Worm (Caenorhabditis elegans) whole organism, L1 larva: Measurements from ENCODE around the gene blos-8.

Source experiments
- C34B4.2 ChIP-seq: sonication (generic microtip); optimal IDR thresholded peaks from 2 replicates; lab custom pipeline; 2017; ENCODE audit warnings: mild to moderate bottlenecking, missing genetic modification characterization, missing compliant biosample characterization
- Y116A8C.19 ChIP-seq: sonication (generic microtip); optimal IDR thresholded peaks from 2 replicates; lab custom pipeline; 2016; ENCODE audit warnings: missing compliant biosample characterization, missing genetic modification characterization, borderline replicate concordance
- aha-1 ChIP-seq: fragments of 150-350 bp; optimal IDR thresholded peaks from 2 replicates; lab custom pipeline; 2014; ENCODE audit warnings: missing biosample characterization, missing genetic modification characterization
- alr-1 ChIP-seq: fragments of 200-800 bp; sonication (Bioruptor generic); optimal IDR thresholded peaks from 2 replicates; lab custom pipeline; 2018; ENCODE audit warnings: borderline replicate concordance, mild to moderate bottlenecking, missing genetic modification characterization, missing compliant biosample characterization
- ceh-63 ChIP-seq: fragments of 200-800 bp; sonication (Bioruptor generic); optimal IDR thresholded peaks from 2 replicates; lab custom pipeline; 2018; ENCODE audit warnings: mild to moderate bottlenecking, missing genetic modification characterization, missing compliant biosample characterization
- ceh-8 ChIP-seq: fragments of 200-800 bp; sonication (Bioruptor generic); optimal IDR thresholded peaks from 2 replicates; lab custom pipeline; 2018; ENCODE audit warnings: mild to moderate bottlenecking, missing genetic modification characterization, moderate library complexity, missing compliant biosample characterization
- ceh-88 ChIP-seq: fragments of 200-800 bp; sonication (Bioruptor generic); IDR thresholded peaks from 2 replicates; pipeline ENCODE4 v1.3.6; 2022; ENCODE audit warnings: missing genetic modification characterization, missing compliant biosample characterization
- ceh-90 ChIP-seq: sonication (generic microtip); optimal IDR thresholded peaks from 2 replicates; lab custom pipeline; 2016; ENCODE audit warnings: missing genetic modification characterization, missing compliant biosample characterization
- dpl-1 ChIP-seq, 3 experiments: fragments of 150-350 bp in 2 of 3; sonication (generic microtip) in 1 of 3; optimal IDR thresholded peaks; 2 replicates each; lab custom pipeline; 2014 to 2017; ENCODE audit warnings: missing biosample characterization in 3 of 3, missing genetic modification characterization in 3 of 3, missing genetic modification reagents in 3 of 3
- efl-1 ChIP-seq, 4 experiments: fragments of 150-350 bp; optimal IDR thresholded peaks in 3 of 4; peaks in 1 of 4; 1 replicate in 1 of 4; 2 replicates in 3 of 4; lab custom pipeline; 2014; ENCODE audit warnings: missing biosample characterization in 2 of 4, missing genetic modification characterization in 2 of 4, missing genetic modification reagents in 2 of 4
- egl-13 ChIP-seq: sonication (generic microtip); optimal IDR thresholded peaks from 2 replicates; lab custom pipeline; 2016; ENCODE audit warnings: missing genotype, missing genetic modification reagents, missing genetic modification characterization, missing compliant biosample characterization
- fkh-8 ChIP-seq: sonication (generic microtip); optimal IDR thresholded peaks from 2 replicates; lab custom pipeline; 2016; ENCODE audit warnings: mild to moderate bottlenecking, missing genetic modification characterization, missing compliant biosample characterization
- fos-1 ChIP-seq: fragments of 150-350 bp; optimal IDR thresholded peaks from 2 replicates; lab custom pipeline; 2014; ENCODE audit warnings: missing biosample characterization, missing genetic modification characterization
- hlh-17 ChIP-seq: fragments of 200-800 bp; sonication (Bioruptor generic); optimal IDR thresholded peaks from 2 replicates; lab custom pipeline; 2018; ENCODE audit warnings: missing genetic modification characterization, mild to moderate bottlenecking, missing compliant biosample characterization, moderate library complexity, borderline replicate concordance
- hlh-4 ChIP-seq: sonication (generic microtip); optimal IDR thresholded peaks from 2 replicates; lab custom pipeline; 2016; ENCODE audit warnings: mild to moderate bottlenecking, missing genetic modification characterization, missing compliant biosample characterization
- isw-1 ChIP-seq: fragments of 200-800 bp; sonication (Bioruptor generic); IDR thresholded peaks from 2 replicates; pipeline ENCODE4 v1.3.6; 2022; ENCODE audit warnings: missing genetic modification characterization, missing compliant biosample characterization
- lin-14 ChIP-seq: fragments of 200-800 bp; sonication (Bioruptor generic); optimal IDR thresholded peaks from 2 replicates; lab custom pipeline; 2018; ENCODE audit warnings: mild to moderate bottlenecking, missing genetic modification characterization, moderate library complexity, missing compliant biosample characterization
- lin-39 ChIP-seq: fragments of 150-350 bp; optimal IDR thresholded peaks from 2 replicates; lab custom pipeline; 2014; ENCODE audit warnings: missing biosample characterization, missing genetic modification reagents, missing genetic modification characterization
- lir-3 ChIP-seq: sonication (generic microtip); optimal IDR thresholded peaks from 2 replicates; lab custom pipeline; 2016; ENCODE audit warnings: mild to moderate bottlenecking, missing genetic modification characterization, moderate library complexity, missing compliant biosample characterization; ENCODE audit not compliant: poor library complexity
- lsy-2 ChIP-seq, 2 experiments: fragments of 150-350 bp; optimal IDR thresholded peaks; 2 replicates each; lab custom pipeline; 2014; ENCODE audit warnings: missing biosample characterization in 2 of 2, missing genetic modification characterization in 2 of 2
- mef-2 ChIP-seq: fragments of 150-350 bp; optimal IDR thresholded peaks from 2 replicates; lab custom pipeline; 2014; ENCODE audit warnings: missing biosample characterization, missing genetic modification characterization
- mep-1 ChIP-seq: fragments of 150-350 bp; optimal IDR thresholded peaks from 2 replicates; lab custom pipeline; 2014; ENCODE audit warnings: missing biosample characterization, missing genetic modification characterization
- nhr-11 ChIP-seq: fragments of 150-350 bp; optimal IDR thresholded peaks from 2 replicates; lab custom pipeline; 2014; ENCODE audit warnings: missing biosample characterization, missing genetic modification characterization
- nhr-20 ChIP-seq: sonication (generic microtip); optimal IDR thresholded peaks from 2 replicates; lab custom pipeline; 2016; ENCODE audit warnings: mild to moderate bottlenecking, missing genetic modification characterization, missing compliant biosample characterization
- nhr-28 ChIP-seq: fragments of 150-350 bp; optimal IDR thresholded peaks from 2 replicates; lab custom pipeline; 2014; ENCODE audit warnings: missing biosample characterization, missing genetic modification characterization
- nhr-84 ChIP-seq: sonication (generic microtip); optimal IDR thresholded peaks from 2 replicates; lab custom pipeline; 2017; ENCODE audit warnings: missing biosample characterization, missing genetic modification characterization
- nhr-85 ChIP-seq: sonication (generic microtip); peaks from one replicate; lab custom pipeline; 2016; ENCODE audit warnings: missing genetic modification characterization, inconsistent platforms, missing compliant biosample characterization
- pqm-1 ChIP-seq: sonication (generic microtip); optimal IDR thresholded peaks from 3 replicates; lab custom pipeline; 2017; ENCODE audit warnings: missing biosample characterization, missing genetic modification characterization
- rnt-1 ChIP-seq: sonication (generic microtip); optimal IDR thresholded peaks from 2 replicates; lab custom pipeline; 2016; ENCODE audit warnings: mild to moderate bottlenecking, missing genetic modification characterization, moderate library complexity, missing compliant biosample characterization
- snpc-4 ChIP-seq: fragments of 150-350 bp; optimal IDR thresholded peaks from 2 replicates; lab custom pipeline; 2014; ENCODE audit warnings: missing biosample characterization, missing genetic modification characterization
- sox-4 ChIP-seq: sonication (generic microtip); optimal IDR thresholded peaks from 2 replicates; lab custom pipeline; 2016; ENCODE audit warnings: missing genetic modification characterization, missing compliant biosample characterization
- sptf-1 ChIP-seq: fragments of 150-350 bp; optimal IDR thresholded peaks from 2 replicates; lab custom pipeline; 2014; ENCODE audit warnings: missing biosample characterization, missing genetic modification characterization
- tlp-1 ChIP-seq: fragments of 150-350 bp; optimal IDR thresholded peaks from 2 replicates; lab custom pipeline; 2014; ENCODE audit warnings: missing biosample characterization, missing genetic modification characterization
- unc-98 ChIP-seq: fragments of 200-800 bp; sonication (Bioruptor generic); IDR thresholded peaks from 2 replicates; pipeline ENCODE4 v1.3.6; 2022; ENCODE audit warnings: missing genetic modification characterization, missing compliant biosample characterization
- zag-1 ChIP-seq: fragments of 150-350 bp; optimal IDR thresholded peaks from 2 replicates; lab custom pipeline; 2014; ENCODE audit warnings: missing biosample characterization, missing genetic modification characterization
- ztf-11 ChIP-seq, 2 experiments: sonication (generic microtip); optimal IDR thresholded peaks; 2 replicates each; lab custom pipeline; 2016 to 2017; ENCODE audit warnings: missing genetic modification characterization in 2 of 2, missing biosample characterization in 1 of 2, missing compliant biosample characterization in 1 of 2
- ztf-4 ChIP-seq: fragments of 150-350 bp; optimal IDR thresholded peaks from 2 replicates; lab custom pipeline; 2014; ENCODE audit warnings: missing biosample characterization, missing genetic modification characterization

Gene blos-8

ce11 chrX:15430983-15431382 lies at the start of gene blos-8:
TSS of gene blos-8 (minus strand) at chrX:15431198.
- TF ChIP-seq nhr-28 (tag; lab: Kevin White, UChicago) (no peak), ceh-90 (tag; lab: Kevin White, UChicago) (no peak), zag-1 (tag; lab: Kevin White, UChicago) (no peak), ceh-63 (no peak), tlp-1 (tag; lab: Kevin White, UChicago) (no peak), ztf-4 (tag; lab: Kevin White, UChicago) (no peak), efl-1 (optimal IDR thresholded peaks at IDR 0.05; lab: Kevin White, UChicago) (no peak), efl-1 (GFP tag; optimal IDR thresholded peaks at IDR 0.05 in 1 of 2; lab: Kevin White, UChicago) (no peak), lsy-2 (tag; optimal IDR thresholded peaks at IDR 0.05; lab: Kevin White, UChicago) (no peak), sptf-1 (no peak), fkh-8 (tag; lab: Kevin White, UChicago) (no peak), hlh-4 (tag; lab: Kevin White, UChicago) (no peak), nhr-84 (tag; lab: Kevin White, UChicago) (no peak), pqm-1 (tag; lab: Kevin White, UChicago) (no peak), nhr-85 (tag; lab: Kevin White, UChicago) (no peak), lir-3 (tag; lab: Kevin White, UChicago) (no peak), Y116A8C.19 (no peak)

ce11 chrX:15478717-15479116 lies 47.7 kb upstream of the blos-8 start, which contains the start of gene gcy-36:
TSS of gene gcy-36 (plus strand) at chrX:15479017.
- TF ChIP-seq ceh-90 (tag; lab: Kevin White, UChicago) (no peak), egl-13 (peak; percentile 33)

- TF ChIP-seq mef-2 (tag; lab: Kevin White, UChicago) (no peak), rnt-1 (no peak), ztf-11 (tag; optimal IDR thresholded peaks at IDR 0.05; lab: Kevin White, UChicago) (no peak), aha-1 (no peak), mep-1 (tag; lab: Kevin White, UChicago) (no peak), sptf-1 (no peak), nhr-20 (tag; lab: Kevin White, UChicago) (no peak), Y116A8C.19 (no peak), hlh-17 (GFP tag; lab: Kevin White, UChicago) (no peak), isw-1 (no peak), alr-1 (no peak), tlp-1 (tag; lab: Kevin White, UChicago) (no peak), pqm-1 (tag; lab: Kevin White, UChicago) (no peak), nhr-85 (tag; lab: Kevin White, UChicago) (no peak), ceh-8 (GFP tag; lab: Kevin White, UChicago) (no peak)
Observed at ce11 chrX:15477309-15477708, 46.3 kb upstream of the blos-8 start, which contains the start of gene exc-1. TSS of gene exc-1 (minus strand) at chrX:15477409.

- TF ChIP-seq sox-4 (tag; lab: Kevin White, UChicago) (no peak), aha-1 (no peak), lin-39 (no peak), ceh-88 (no peak), nhr-85 (tag; lab: Kevin White, UChicago) (peak; percentile 68)
Observed at ce11 chrX:15469957-15470548, 39.1 kb upstream of the blos-8 start.

- TF ChIP-seq rnt-1 (no peak), snpc-4 (peak; percentile 24)
Observed at ce11 chrX:15468657-15469056, 37.7 kb upstream of the blos-8 start.

ce11 chrX:15466032-15466431 lies 35.0 kb upstream of the blos-8 start, which contains the start of gene sprr-1:
TSS of gene sprr-1 (plus strand) at chrX:15466300.
- TF ChIP-seq Y116A8C.19 (no peak), alr-1 (no peak), dpl-1 (GFP tag; optimal IDR thresholded peaks at IDR 0.05; lab: Kevin White, UChicago) (no peak), fos-1 (tag; lab: Kevin White, UChicago) (no peak), C34B4.2 (no peak), unc-98 (no peak), lin-14 (GFP tag; lab: Kevin White, UChicago) (no peak), nhr-11 (tag; lab: Kevin White, UChicago) (no peak)
